Fruit fly (Drosophila melanogaster) whole organism, wandering third instar larva: ENCODE measurements around the gene Teh1.

Experiments used
- Hr78 ChIP-seq: fragments of >200 bp; optimal IDR thresholded peaks from 2 replicates; lab custom pipeline; 2017; ENCODE audit warnings: missing biosample characterization, missing genetic modification characterization
- OdsH ChIP-seq: fragments of 200-800 bp; sonication (Bioruptor generic); optimal IDR thresholded peaks from 2 replicates; lab custom pipeline; 2016; ENCODE audit warnings: missing biosample characterization, mild to moderate bottlenecking, missing genetic modification characterization
- ey ChIP-seq: fragments of 200-800 bp; sonication (Bioruptor generic); optimal IDR thresholded peaks from 2 replicates; lab custom pipeline; 2016; ENCODE audit warnings: missing biosample characterization, missing genetic modification characterization
- h ChIP-seq: fragments of 200-800 bp; sonication (Bioruptor generic); optimal IDR thresholded peaks from 3 replicates; lab custom pipeline; 2016; ENCODE audit warnings: missing biosample characterization, mild to moderate bottlenecking, missing genetic modification characterization
- jim ChIP-seq: fragments of 175-275, 200-325 bp; sonication (Bioruptor generic); optimal IDR thresholded peaks from 2 replicates; lab custom pipeline; 2016; ENCODE audit warnings: missing biosample characterization, mild to moderate bottlenecking, missing genetic modification characterization
- pan ChIP-seq: fragments of >200 bp; optimal IDR thresholded peaks from 2 replicates; lab custom pipeline; 2017
- psq ChIP-seq: fragments of 200-800 bp; sonication (Bioruptor generic); optimal IDR thresholded peaks from 3 replicates; lab custom pipeline; 2017; ENCODE audit warnings: missing biosample characterization, mild to moderate bottlenecking, missing genetic modification characterization, moderate library complexity
- sv ChIP-seq: fragments of 200-800 bp; sonication (Bioruptor generic); optimal IDR thresholded peaks from 3 replicates; lab custom pipeline; 2016; ENCODE audit warnings: missing biosample characterization, missing genetic modification characterization
- usp ChIP-seq: fragments of >200 bp; optimal IDR thresholded peaks from 2 replicates; lab custom pipeline; 2017; ENCODE audit warnings: missing biosample characterization, missing genetic modification characterization

DNA sequence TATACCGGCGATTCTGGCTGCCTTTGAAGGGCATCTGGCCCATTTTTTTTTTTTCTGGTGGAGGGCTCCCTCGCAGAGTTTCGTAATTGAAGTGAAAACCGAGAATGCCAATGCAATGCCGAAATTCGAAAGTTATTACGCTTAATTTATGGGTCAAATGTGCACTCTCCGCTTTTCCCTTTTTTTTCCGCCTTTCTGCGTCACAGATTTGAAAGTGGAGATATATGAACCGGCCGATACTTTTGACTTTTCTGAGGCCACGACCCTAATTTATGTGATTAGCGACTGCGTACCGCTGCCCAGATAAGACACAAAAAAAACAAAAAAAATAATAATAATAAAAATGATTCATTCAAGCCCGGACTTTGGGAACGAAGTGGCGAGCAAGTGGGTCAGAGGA lies 29.6 kb upstream of the Teh1 start:
- no peak for TF ChIP-seq sv (GFP tag; lab: Kevin White, UChicago)
- no peak for TF ChIP-seq psq (GFP tag; lab: Kevin White, UChicago)
- no peak for TF ChIP-seq usp (GFP tag; lab: Kevin White, UChicago)
- no peak for TF ChIP-seq OdsH
- TF ChIP-seq jim (GFP tag; lab: Kevin White, UChicago), result no peak
- TF ChIP-seq Hr78 (GFP tag; lab: Kevin White, UChicago), result no peak
- no peak for TF ChIP-seq h (GFP tag; lab: Kevin White, UChicago)
- TF ChIP-seq ey (GFP tag; lab: Kevin White, UChicago), result no peak
- no peak for TF ChIP-seq pan (lab: Kevin White, UChicago)
